Worm (Caenorhabditis elegans): ENCODE results near the gene Y116F11B.2.

The Y116F11B.2 gene

DNA sequence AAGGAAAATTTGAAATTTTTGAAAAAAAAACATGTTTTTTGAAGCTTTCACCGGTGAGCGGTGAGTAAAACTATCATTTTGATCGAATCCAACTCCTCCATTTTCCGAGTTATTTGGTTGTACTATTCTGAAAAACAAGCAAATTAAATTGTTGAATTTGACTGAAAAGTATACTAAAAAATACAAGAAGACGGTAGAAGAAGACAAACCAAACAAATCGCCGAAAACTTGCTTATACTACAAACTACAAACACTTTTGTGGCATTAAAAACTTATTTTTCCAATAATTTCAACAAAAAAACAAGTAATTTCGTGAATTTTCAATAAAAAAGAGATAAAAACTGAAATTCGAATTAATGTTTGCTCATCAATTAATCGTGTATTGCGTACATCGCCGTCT is 22.3 kb downstream of the Y116F11B.2 start, which contains the start of gene fbxa-194:
fbxa-194 (minus strand) TSS at position 101 of the 400 bp plus-strand sequence.
- TF ChIP-seq tra-4 (tag; optimal IDR thresholded peaks at IDR 0.05) (no peak), F13C5.2 (tag; optimal IDR thresholded peaks at IDR 0.05) (no peak), ceh-36 (tag; optimal IDR thresholded peaks at IDR 0.05) (no peak), tbx-11 (GFP tag; IDR thresholded peaks at IDR 0.05) (no peak), tbx-37 (GFP tag; conservative IDR thresholded peaks at IDR 0.05) (no peak), aly-1 (tag; optimal IDR thresholded peaks at IDR 0.05) (no peak), hmbx-1 (tag; optimal IDR thresholded peaks at IDR 0.05) (no peak), ceh-13 (GFP tag; optimal IDR thresholded peaks at IDR 0.05) (no peak), scrt-1 (GFP tag; IDR thresholded peaks at IDR 0.05) (no peak), ets-7 (tag; optimal IDR thresholded peaks at IDR 0.05) (no peak), sea-1 (GFP tag; conservative IDR thresholded peaks at IDR 0.05) (no peak), hnd-1 (tag; optimal IDR thresholded peaks at IDR 0.05) (no peak), ama-1 (optimal IDR thresholded peaks at IDR 0.05) (no peak)

DNA sequence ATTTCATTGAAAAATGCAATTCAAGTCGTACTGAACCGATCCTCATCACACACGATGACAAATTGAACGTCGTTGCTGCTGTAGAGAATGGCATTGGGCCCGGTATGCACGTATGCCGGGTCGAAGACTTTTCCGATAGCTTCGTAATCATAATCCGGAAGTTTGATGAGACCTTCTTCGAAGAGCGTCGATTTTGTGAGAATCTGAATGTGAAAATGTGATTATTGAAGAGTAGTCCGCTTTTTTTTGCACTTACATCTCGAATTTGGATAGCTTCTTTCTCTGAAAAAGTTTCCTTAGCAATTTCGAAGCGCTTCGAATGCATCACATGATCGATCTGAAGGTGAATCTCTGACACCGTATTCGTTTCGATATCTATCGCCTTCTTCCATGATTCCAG is 23.7 kb downstream of the Y116F11B.2 start, which contains the start of gene fbxa-118:
fbxa-118 (minus strand) TSS at position 101 of the 400 bp plus-strand sequence.
- no peak for TF ChIP-seq hmbx-1 (tag; optimal IDR thresholded peaks at IDR 0.05)
- TF ChIP-seq pes-1 (GFP tag; IDR thresholded peaks at IDR 0.05): no peak
- no peak for TF ChIP-seq tbx-37 (GFP tag; conservative IDR thresholded peaks at IDR 0.05)
- TF ChIP-seq F13C5.2 (tag; optimal IDR thresholded peaks at IDR 0.05): no peak
- no peak for TF ChIP-seq ceh-13 (GFP tag; optimal IDR thresholded peaks at IDR 0.05)
- no peak for TF ChIP-seq hmg-4 (GFP tag; optimal IDR thresholded peaks at IDR 0.05)
- no peak for TF ChIP-seq tra-4 (tag; optimal IDR thresholded peaks at IDR 0.05)
- no peak for TF ChIP-seq ama-1 (optimal IDR thresholded peaks at IDR 0.05)
- TF ChIP-seq scrt-1 (GFP tag; IDR thresholded peaks at IDR 0.05): no peak
- TF ChIP-seq hnd-1 (tag; optimal IDR thresholded peaks at IDR 0.05): no peak
- no peak for TF ChIP-seq ets-7 (tag; optimal IDR thresholded peaks at IDR 0.05)
- TF ChIP-seq tbx-11 (GFP tag; IDR thresholded peaks at IDR 0.05): no peak

DNA sequence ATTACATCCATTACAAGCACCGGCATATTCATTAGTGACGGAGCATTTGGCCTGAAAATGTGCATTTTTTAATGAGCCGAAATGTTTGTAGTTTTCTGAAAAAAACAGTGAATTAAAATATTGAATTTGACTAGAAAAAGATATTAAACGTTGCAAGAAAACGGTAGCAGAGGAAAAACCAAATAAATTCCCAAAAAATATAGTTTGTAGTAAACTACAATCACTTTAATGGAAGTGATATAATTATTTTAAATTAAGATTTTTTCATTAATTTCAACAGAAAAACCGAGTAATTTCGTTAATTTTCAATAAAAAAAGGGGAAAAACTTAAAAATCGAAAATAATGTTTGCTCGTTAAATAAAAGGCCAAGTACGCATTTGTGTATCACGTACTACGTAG is 29.3 kb downstream of the Y116F11B.2 start, which contains the start of gene M162.15:
M162.15 (minus strand) TSS at position 101 of the 400 bp plus-strand sequence.
- no peak for TF ChIP-seq tra-4 (tag; optimal IDR thresholded peaks at IDR 0.05)
- TF ChIP-seq tbx-11 (GFP tag; IDR thresholded peaks at IDR 0.05): no peak
- no peak for TF ChIP-seq scrt-1 (GFP tag; IDR thresholded peaks at IDR 0.05)
- no peak for TF ChIP-seq flt-1 (GFP tag; IDR thresholded peaks at IDR 0.05)
- TF ChIP-seq F13C5.2 (tag; optimal IDR thresholded peaks at IDR 0.05): no peak
- no peak for TF ChIP-seq sea-1 (GFP tag; conservative IDR thresholded peaks at IDR 0.05)
- TF ChIP-seq ceh-13 (GFP tag; optimal IDR thresholded peaks at IDR 0.05): no peak

DNA sequence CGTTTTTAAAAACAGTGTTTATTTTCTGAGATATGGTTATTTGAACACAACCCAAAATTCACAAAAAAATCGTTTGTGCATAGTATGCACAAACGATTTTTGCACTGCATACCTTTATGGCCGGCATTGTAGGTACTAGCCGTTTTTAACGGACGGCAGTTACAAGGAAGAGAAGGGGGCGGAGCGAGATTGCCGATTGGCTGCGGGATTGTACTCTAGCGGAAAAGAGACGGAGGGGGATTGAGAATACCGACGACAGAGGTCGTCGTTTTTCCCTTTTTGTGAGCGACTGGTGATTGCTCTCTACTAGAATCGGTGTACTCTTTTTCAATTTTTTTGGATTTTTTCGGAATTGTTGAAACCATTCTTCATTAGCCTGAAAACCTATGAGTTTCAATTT is 33.2 kb downstream of the Y116F11B.2 start:
- TF ChIP-seq hnd-1 (tag; optimal IDR thresholded peaks at IDR 0.05): no peak
- TF ChIP-seq B0310.2 (tag; optimal IDR thresholded peaks at IDR 0.05): no peak
- no peak for TF ChIP-seq aly-1 (tag; optimal IDR thresholded peaks at IDR 0.05)
- TF ChIP-seq hmg-4 (GFP tag; optimal IDR thresholded peaks at IDR 0.05): no peak
- TF ChIP-seq pes-1 (GFP tag; IDR thresholded peaks at IDR 0.05): no peak
- TF ChIP-seq sea-1 (GFP tag; conservative IDR thresholded peaks at IDR 0.05): no peak
- no peak for TF ChIP-seq ceh-36 (tag; optimal IDR thresholded peaks at IDR 0.05)
- TF ChIP-seq ama-1 (optimal IDR thresholded peaks at IDR 0.05): no peak
- no peak for TF ChIP-seq tra-4 (tag; optimal IDR thresholded peaks at IDR 0.05)
- no peak for TF ChIP-seq ets-7 (tag; optimal IDR thresholded peaks at IDR 0.05)

DNA sequence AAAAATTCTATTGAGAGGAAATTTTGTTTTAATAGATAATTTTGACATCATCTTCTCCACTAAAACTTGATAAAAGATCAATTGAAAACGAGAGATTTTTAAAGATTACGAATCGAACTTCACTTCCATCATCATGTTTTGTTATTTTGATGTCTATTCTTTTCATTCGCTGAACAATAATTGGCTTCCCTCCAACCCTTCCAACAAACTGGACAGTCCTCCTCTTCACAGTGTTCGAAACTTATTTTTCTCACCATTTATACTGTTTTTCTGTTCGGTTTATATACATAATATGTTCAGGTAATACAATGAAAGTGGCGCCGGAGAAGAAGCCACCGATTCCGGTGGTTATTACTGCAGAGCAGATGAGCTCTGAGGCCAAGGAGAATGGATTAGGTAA is 40.2 kb downstream of the Y116F11B.2 start, which contains the start of gene M162.5:
M162.5 (plus strand) TSS at position 301 of the 400 bp plus-strand sequence.
- TF ChIP-seq ceh-13 (GFP tag; optimal IDR thresholded peaks at IDR 0.05) (no peak), ets-7 (tag; optimal IDR thresholded peaks at IDR 0.05) (no peak)

DNA sequence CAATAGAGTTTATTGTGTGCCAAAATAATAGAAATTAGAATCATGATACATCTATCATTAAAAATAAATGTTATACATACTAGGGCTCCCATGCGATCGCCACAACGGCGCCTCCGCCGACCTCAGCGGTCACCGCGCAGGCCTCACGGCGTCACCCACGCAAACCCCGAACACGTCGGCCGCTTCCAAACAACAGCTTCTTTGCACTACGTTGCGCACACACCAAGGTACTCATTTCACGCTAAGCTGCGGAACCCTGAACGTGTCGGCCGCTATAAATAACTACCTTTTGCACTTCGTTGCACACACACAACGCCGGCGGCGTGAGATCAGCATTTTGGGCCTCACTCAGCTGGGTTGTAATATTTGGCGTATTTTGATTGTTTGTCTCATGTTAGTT is 41.7 kb downstream of the Y116F11B.2 start:
- TF ChIP-seq ets-7 (tag; optimal IDR thresholded peaks at IDR 0.05): no peak
- TF ChIP-seq pes-1 (GFP tag; IDR thresholded peaks at IDR 0.05): no peak
- TF ChIP-seq B0310.2 (tag; optimal IDR thresholded peaks at IDR 0.05): no peak
- TF ChIP-seq tbx-11 (GFP tag; IDR thresholded peaks at IDR 0.05): no peak
- no peak for TF ChIP-seq ama-1 (optimal IDR thresholded peaks at IDR 0.05)
- TF ChIP-seq hnd-1 (tag; optimal IDR thresholded peaks at IDR 0.05): no peak
- no peak for TF ChIP-seq hmbx-1 (tag; optimal IDR thresholded peaks at IDR 0.05)
- TF ChIP-seq tra-4 (tag; optimal IDR thresholded peaks at IDR 0.05): no peak
- TF ChIP-seq flt-1 (GFP tag; IDR thresholded peaks at IDR 0.05): no peak

DNA sequence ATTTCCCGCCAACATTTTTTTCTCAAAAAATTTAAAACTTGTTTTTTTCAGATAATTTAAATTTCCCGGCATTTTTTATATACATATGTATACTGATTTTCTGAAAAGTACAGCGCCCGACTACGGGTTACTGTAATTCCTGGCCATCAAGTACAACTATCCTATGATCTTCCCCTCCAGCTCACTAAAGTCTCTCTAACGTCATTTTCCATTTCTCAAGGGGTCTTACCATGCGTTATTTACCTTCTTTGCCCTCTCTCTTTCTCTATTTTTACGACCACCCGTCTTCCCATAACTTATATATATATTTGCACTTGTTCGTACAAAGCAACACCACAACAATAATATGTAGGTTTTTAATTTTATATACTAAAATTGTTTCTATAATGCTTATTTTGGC is 44.7 kb downstream of the Y116F11B.2 start, which contains the start of gene W04E12.9:
W04E12.9 (plus strand) TSS at position 301 of the 400 bp plus-strand sequence.
- no peak for TF ChIP-seq scrt-1 (GFP tag; IDR thresholded peaks at IDR 0.05)
- TF ChIP-seq tbx-37 (GFP tag; conservative IDR thresholded peaks at IDR 0.05): no peak
- no peak for TF ChIP-seq aly-1 (tag; optimal IDR thresholded peaks at IDR 0.05)
- TF ChIP-seq B0310.2 (tag; optimal IDR thresholded peaks at IDR 0.05): no peak
- no peak for TF ChIP-seq hmbx-1 (tag; optimal IDR thresholded peaks at IDR 0.05)
- TF ChIP-seq hnd-1 (tag; optimal IDR thresholded peaks at IDR 0.05): no peak
- TF ChIP-seq F13C5.2 (tag; optimal IDR thresholded peaks at IDR 0.05): no peak
- no peak for TF ChIP-seq hmg-4 (GFP tag; optimal IDR thresholded peaks at IDR 0.05)
- TF ChIP-seq tra-4 (tag; optimal IDR thresholded peaks at IDR 0.05): no peak
- no peak for TF ChIP-seq ceh-13 (GFP tag; optimal IDR thresholded peaks at IDR 0.05)
- no peak for TF ChIP-seq ets-7 (tag; optimal IDR thresholded peaks at IDR 0.05)
- TF ChIP-seq tbx-11 (GFP tag; IDR thresholded peaks at IDR 0.05): no peak
- TF ChIP-seq ama-1 (optimal IDR thresholded peaks at IDR 0.05): no peak

DNA sequence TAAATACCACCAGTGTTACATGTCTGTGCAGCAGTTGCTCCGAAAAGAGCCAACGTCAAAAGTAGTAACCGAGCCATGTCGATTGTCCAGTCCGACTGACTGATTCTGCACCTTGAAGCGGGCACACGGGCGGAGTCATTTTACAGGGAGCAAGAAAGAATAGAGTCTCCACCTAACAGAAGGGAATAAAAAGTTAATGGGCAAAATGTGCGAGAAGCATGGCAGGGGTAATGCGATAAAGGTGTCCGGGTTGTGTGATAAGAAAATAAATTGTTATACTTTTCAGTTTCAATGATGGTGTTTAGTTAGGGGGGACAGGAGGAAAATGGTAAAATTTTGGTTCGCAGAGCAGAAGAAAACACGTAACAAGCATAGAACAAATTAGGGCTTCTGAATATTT is 45.7 kb downstream of the Y116F11B.2 start, which contains the start of gene clec-50:
clec-50 (minus strand) TSS at position 109 of the 400 bp plus-strand sequence.
- TF ChIP-seq F13C5.2 (tag; optimal IDR thresholded peaks at IDR 0.05) (no peak), sea-1 (GFP tag; conservative IDR thresholded peaks at IDR 0.05) (no peak), hmbx-1 (tag; optimal IDR thresholded peaks at IDR 0.05) (no peak), aly-1 (tag; optimal IDR thresholded peaks at IDR 0.05) (no peak), tbx-11 (GFP tag; IDR thresholded peaks at IDR 0.05) (no peak), ceh-36 (tag; optimal IDR thresholded peaks at IDR 0.05) (no peak), ceh-13 (GFP tag; optimal IDR thresholded peaks at IDR 0.05) (no peak), hnd-1 (tag; optimal IDR thresholded peaks at IDR 0.05) (no peak), tbx-37 (GFP tag; conservative IDR thresholded peaks at IDR 0.05) (no peak), ets-7 (tag; optimal IDR thresholded peaks at IDR 0.05) (no peak)

All from whole organism, early embryonic.